Worm (Caenorhabditis elegans) whole organism, mixed stage, embryonic: ENCODE data around the gene lact-7.

Experiments used
- elt-3 ChIP-seq: fragments of 150-350 bp; optimal IDR thresholded peaks from 2 replicates; lab custom pipeline; 2014; ENCODE audit warnings: missing biosample characterization, missing genetic modification characterization
- hlh-1 ChIP-seq: fragments of 150-350 bp; optimal IDR thresholded peaks from 2 replicates; lab custom pipeline; 2014; ENCODE audit warnings: missing biosample characterization, missing genetic modification reagents, missing genetic modification characterization
- lsy-2 ChIP-seq: fragments of 150-350 bp; optimal IDR thresholded peaks from 2 replicates; lab custom pipeline; 2014; ENCODE audit warnings: missing biosample characterization, missing genetic modification characterization
- nhr-12 ChIP-seq: fragments of 150-350 bp; optimal IDR thresholded peaks from 2 replicates; lab custom pipeline; 2014; ENCODE audit warnings: missing biosample characterization, missing genetic modification characterization
- nhr-237 ChIP-seq: fragments of 150-350 bp; optimal IDR thresholded peaks from 2 replicates; lab custom pipeline; 2014; ENCODE audit warnings: missing biosample characterization, missing genetic modification characterization
- unc-120 ChIP-seq: sonication (generic microtip); optimal IDR thresholded peaks from 2 replicates; lab custom pipeline; 2017; ENCODE audit warnings: missing genetic modification characterization, missing compliant biosample characterization; ENCODE audit not compliant: poor library complexity, severe bottlenecking
- unc-39 ChIP-seq: fragments of 150-350 bp; optimal IDR thresholded peaks from 2 replicates; lab custom pipeline; 2014; ENCODE audit warnings: missing biosample characterization, missing genetic modification characterization

ce11 chrX:11710229-11710628 lies 48.7 kb upstream of the lact-7 start, which contains the start of gene C44C10.11:
- no peak for TF ChIP-seq elt-3 (tag; lab: Kevin White, UChicago)
- no peak for TF ChIP-seq hlh-1 (tag; lab: Kevin White, UChicago)
- TF ChIP-seq lsy-2 (tag; lab: Kevin White, UChicago), result no peak
- no peak for TF ChIP-seq nhr-12 (tag; lab: Kevin White, UChicago)
- TF ChIP-seq unc-39 (tag; lab: Kevin White, UChicago), result no peak
- TF ChIP-seq unc-120 (tag; lab: Kevin White, UChicago), result no peak
- TF ChIP-seq nhr-237 (tag; lab: Kevin White, UChicago), result no peak
